Fruit fly (Drosophila melanogaster) S2 (cell line): Measurements from ENCODE around the gene Elp5.

Source experiments
- CG8478 ChIP-seq: fragments of >200 bp; optimal IDR thresholded peaks from 2 replicates; lab custom pipeline; 2018
- CTCF ChIP-seq, 2 experiments: fragments of >200 bp; optimal IDR thresholded peaks; 2 replicates each; lab custom pipeline; 2018

- TF ChIP-seq CG8478 (lab: Kevin White, UChicago): no peak
- no peak for TF ChIP-seq CTCF (optimal IDR thresholded peaks at IDR 0.05; lab: Kevin White, UChicago)
Measured at dm6 chr3L:2276250-2276649, 19.0 kb downstream of the Elp5 start, which contains the start of gene yellow-g2.
